Worm (Caenorhabditis elegans): ENCODE measurements around the gene srg-30.

The srg-30 gene

DNA sequence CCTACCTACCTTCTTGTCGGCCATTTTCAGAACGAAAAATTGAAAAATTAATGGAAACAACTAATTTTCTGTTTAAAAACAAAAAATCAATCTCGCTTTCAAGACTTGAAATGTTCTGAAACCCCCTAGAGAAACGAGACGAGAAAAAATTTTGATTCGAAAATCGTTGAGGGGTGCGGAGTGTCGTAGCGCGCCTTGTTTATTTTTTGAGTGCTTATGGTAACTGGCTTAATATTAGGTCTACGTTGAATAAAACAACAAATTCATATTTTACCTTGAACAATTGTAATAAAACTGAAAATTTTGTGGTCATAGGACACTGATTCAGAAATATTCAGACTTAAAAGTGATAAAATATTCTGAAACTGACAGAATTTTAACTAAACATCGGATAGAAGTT lies 7.7 kb downstream of the srg-30 start, which contains the start of gene sna-1:
TSS of gene sna-1 (minus strand) at position 218 of the 400 bp plus-strand sequence.
- TF ChIP-seq nhr-23 (tag; optimal IDR thresholded peaks at IDR 0.05) (no peak), ceh-82 (tag; optimal IDR thresholded peaks at IDR 0.05) (no peak), lin-15B (tag; optimal IDR thresholded peaks at IDR 0.05) (peak; percentile 42), jun-1 (tag; optimal IDR thresholded peaks at IDR 0.05) (no peak), ama-1 (optimal IDR thresholded peaks at IDR 0.05) (no peak), nhr-67 (tag; optimal IDR thresholded peaks at IDR 0.05) (no peak), hmg-11 (tag; optimal IDR thresholded peaks at IDR 0.05) (peak; percentile 16), tbx-2 (tag; optimal IDR thresholded peaks at IDR 0.05) (no peak), nhr-77 (tag; optimal IDR thresholded peaks at IDR 0.05) (no peak), nfya-1 (tag; optimal IDR thresholded peaks at IDR 0.05; ENCODE audit: insufficient read depth) (peak; percentile 30), nhr-237 (tag; optimal IDR thresholded peaks at IDR 0.05) (no peak), pha-4 (tag; optimal IDR thresholded peaks at IDR 0.05) (peak; percentile 3), nhr-11 (tag; optimal IDR thresholded peaks at IDR 0.05) (no peak), egl-5 (tag; optimal IDR thresholded peaks at IDR 0.05) (no peak), snpc-4 (tag; optimal IDR thresholded peaks at IDR 0.05) (no peak), nhr-76 (tag; optimal IDR thresholded peaks at IDR 0.05) (no peak), ZK546.5 (tag; optimal IDR thresholded peaks at IDR 0.05) (no peak), egl-27 (tag; optimal IDR thresholded peaks at IDR 0.05) (no peak)

DNA sequence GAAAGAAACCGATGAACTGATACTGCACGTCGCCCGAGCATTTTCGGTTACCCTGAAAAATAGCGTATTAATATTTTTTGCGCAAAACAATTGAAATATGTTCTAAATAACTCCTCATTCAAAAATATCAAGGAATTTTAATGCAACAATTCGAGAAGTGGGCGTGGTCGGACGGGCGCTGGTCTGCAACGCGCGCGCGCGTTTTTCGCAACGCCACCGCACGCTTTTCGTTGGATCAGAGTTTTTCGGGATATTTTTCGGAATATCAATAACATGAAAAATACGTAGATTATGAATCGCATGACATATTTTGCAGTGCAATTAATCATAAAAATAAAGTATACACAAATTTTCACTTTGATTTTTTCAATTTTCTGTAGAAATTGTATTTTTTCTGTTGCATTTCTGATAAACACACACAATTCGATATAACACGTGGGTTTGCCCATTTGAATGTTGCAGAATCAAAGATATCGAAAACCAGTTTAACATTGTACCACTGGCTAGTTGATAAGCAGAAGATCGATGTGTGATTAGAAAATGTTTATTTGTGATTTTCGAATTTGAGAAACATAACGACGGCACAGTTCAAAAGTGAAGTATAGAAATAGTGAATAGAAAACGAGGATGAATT lies 9.0 kb downstream of the srg-30 start, which contains the start of gene dlst-1:
TSS of gene dlst-1 (minus strand) at position 52 of the 634 bp plus-strand sequence.
- no peak for TF ChIP-seq egl-5 (tag; optimal IDR thresholded peaks at IDR 0.05)
- TF ChIP-seq jun-1 (tag; optimal IDR thresholded peaks at IDR 0.05), result no peak
- TF ChIP-seq zag-1 (tag; optimal IDR thresholded peaks at IDR 0.05), result no peak
- TF ChIP-seq nhr-43 (tag; optimal IDR thresholded peaks at IDR 0.05; ENCODE audit: poor library complexity, severe bottlenecking), result peak; percentile 52
- no peak for TF ChIP-seq nhr-11 (tag; optimal IDR thresholded peaks at IDR 0.05)
- TF ChIP-seq ceh-9 (tag; optimal IDR thresholded peaks at IDR 0.05), result no peak
- TF ChIP-seq ZK546.5 (tag; optimal IDR thresholded peaks at IDR 0.05), result no peak
- no peak for TF ChIP-seq elt-1 (tag; optimal IDR thresholded peaks at IDR 0.05)
- TF ChIP-seq lin-15B (tag; optimal IDR thresholded peaks at IDR 0.05), result peak; percentile 46
- TF ChIP-seq nhr-76 (tag; optimal IDR thresholded peaks at IDR 0.05), result no peak
- no peak for TF ChIP-seq mdl-1 (tag; optimal IDR thresholded peaks at IDR 0.05)
- no peak for TF ChIP-seq pqm-1 (tag; optimal IDR thresholded peaks at IDR 0.05)
- no peak for TF ChIP-seq mml-1 (tag; optimal IDR thresholded peaks at IDR 0.05)
- no peak for TF ChIP-seq ceh-82 (tag; optimal IDR thresholded peaks at IDR 0.05)
- TF ChIP-seq fos-1 (tag; optimal IDR thresholded peaks at IDR 0.05), result no peak
- TF ChIP-seq elt-3 (tag; optimal IDR thresholded peaks at IDR 0.05), result no peak
- no peak for TF ChIP-seq fkh-2 (tag; optimal IDR thresholded peaks at IDR 0.05)
- TF ChIP-seq skn-1 (tag; optimal IDR thresholded peaks at IDR 0.05), result peak; percentile 1
- TF ChIP-seq ceh-28 (tag; optimal IDR thresholded peaks at IDR 0.05), result no peak
- no peak for TF ChIP-seq eor-1 (tag; optimal IDR thresholded peaks at IDR 0.05)
- TF ChIP-seq pha-4 (tag; optimal IDR thresholded peaks at IDR 0.05), result no peak
- TF ChIP-seq tbx-2 (tag; optimal IDR thresholded peaks at IDR 0.05), result no peak
- peak; percentile 26 for TF ChIP-seq elt-2 (tag; optimal IDR thresholded peaks at IDR 0.05)
- TF ChIP-seq hmg-11 (tag; optimal IDR thresholded peaks at IDR 0.05), result peak; percentile 86
- no peak for TF ChIP-seq nhr-237 (tag; optimal IDR thresholded peaks at IDR 0.05)
- no peak for TF ChIP-seq daf-12 (tag; optimal IDR thresholded peaks at IDR 0.05)
- TF ChIP-seq nhr-67 (tag; optimal IDR thresholded peaks at IDR 0.05), result no peak
- no peak for TF ChIP-seq unc-62 (GFP tag; optimal IDR thresholded peaks at IDR 0.05)
- no peak for TF ChIP-seq nhr-77 (tag; optimal IDR thresholded peaks at IDR 0.05)
- peak; percentile 37 for TF ChIP-seq nhr-23 (tag; optimal IDR thresholded peaks at IDR 0.05)
- TF ChIP-seq fkh-10 (GFP tag; optimal IDR thresholded peaks at IDR 0.05), result no peak
- TF ChIP-seq ceh-16 (tag; optimal IDR thresholded peaks at IDR 0.05), result no peak
- TF ChIP-seq nhr-28 (tag; optimal IDR thresholded peaks at IDR 0.05), result no peak
- no peak for TF ChIP-seq unc-39 (tag; optimal IDR thresholded peaks at IDR 0.05)
- TF ChIP-seq egl-27 (tag; optimal IDR thresholded peaks at IDR 0.05), result no peak
- TF ChIP-seq nfya-1 (tag; optimal IDR thresholded peaks at IDR 0.05; ENCODE audit: insufficient read depth), result peak; percentile 40
- no peak for TF ChIP-seq ztf-11 (tag; optimal IDR thresholded peaks at IDR 0.05)
- no peak for TF ChIP-seq snpc-4 (tag; optimal IDR thresholded peaks at IDR 0.05)
- no peak for TF ChIP-seq aly-2 (tag; optimal IDR thresholded peaks at IDR 0.05)
- no peak for TF ChIP-seq ztf-4 (tag; optimal IDR thresholded peaks at IDR 0.05)
- TF ChIP-seq R02D3.7 (tag; optimal IDR thresholded peaks at IDR 0.05), result no peak
- TF ChIP-seq ama-1 (optimal IDR thresholded peaks at IDR 0.05), result no peak
- peak; percentile 74 for TF ChIP-seq lin-39 (tag; optimal IDR thresholded peaks at IDR 0.05)
- TF ChIP-seq nhr-25 (tag; optimal IDR thresholded peaks at IDR 0.05), result no peak
- no peak for TF ChIP-seq sea-2 (GFP tag; optimal IDR thresholded peaks at IDR 0.05)
- no peak for TF ChIP-seq lsy-12 (tag; optimal IDR thresholded peaks at IDR 0.05)
- TF ChIP-seq nhr-12 (tag; optimal IDR thresholded peaks at IDR 0.05), result no peak

All from whole organism, L3 larva.